Worm (Caenorhabditis elegans) whole organism, young adult: ENCODE measurements around the gene pdk-1.
A peak's percentile ranks its signal among the peaks of the same experiment; 100 is the strongest.

Experiments used
- B0261.1 ChIP-seq: sonication (generic microtip); optimal IDR thresholded peaks from 2 replicates; lab custom pipeline; 2016; ENCODE audit warnings: mild to moderate bottlenecking, missing genetic modification characterization, moderate library complexity, missing compliant biosample characterization
- D2030.7 ChIP-seq: fragments of 200-800 bp; sonication (Bioruptor generic); IDR thresholded peaks from 2 replicates; pipeline ENCODE4 v1.3.6; 2022; ENCODE audit warnings: missing genetic modification reagents, missing genetic modification characterization, missing compliant biosample characterization
- F52B5.7 ChIP-seq: sonication (generic microtip); optimal IDR thresholded peaks from 2 replicates; lab custom pipeline; 2016; ENCODE audit warnings: mild to moderate bottlenecking, missing genetic modification characterization, missing compliant biosample characterization
- F57A8.1 ChIP-seq: fragments of 200-800 bp; sonication (Bioruptor generic); optimal IDR thresholded peaks from 2 replicates; lab custom pipeline; 2018; ENCODE audit warnings: mild to moderate bottlenecking, missing genetic modification characterization, moderate library complexity, missing compliant biosample characterization
- T07F8.4 ChIP-seq: sonication (generic microtip); optimal IDR thresholded peaks from 2 replicates; lab custom pipeline; 2016; ENCODE audit warnings: mild to moderate bottlenecking, missing genetic modification characterization, moderate library complexity, missing compliant biosample characterization
- T26A5.8 ChIP-seq: sonication (generic microtip); optimal IDR thresholded peaks from 2 replicates; lab custom pipeline; 2016; ENCODE audit warnings: missing genetic modification characterization, missing compliant biosample characterization
- Y53F4B.3 ChIP-seq: fragments of 200-800 bp; sonication (Bioruptor generic); IDR thresholded peaks from 2 replicates; pipeline ENCODE4 v1.3.6; 2022; ENCODE audit warnings: missing genetic modification reagents, missing genetic modification characterization, missing compliant biosample characterization
- Y53G8AR.9 ChIP-seq: fragments of 200-800 bp; sonication (Bioruptor generic); conservative IDR thresholded peaks from 2 replicates; pipeline ENCODE4 v1.3.6; 2022; ENCODE audit warnings: missing genetic modification reagents, missing genetic modification characterization, missing compliant biosample characterization
- Y56A3A.18 ChIP-seq: fragments of 200-800 bp; sonication (Bioruptor generic); IDR thresholded peaks from 2 replicates; pipeline ENCODE4 v1.3.6; 2022; ENCODE audit warnings: missing genetic modification reagents, missing genetic modification characterization, missing compliant biosample characterization
- Y67H2A.10 ChIP-seq: fragments of 200-800 bp; sonication (Bioruptor generic); conservative IDR thresholded peaks from 2 replicates; pipeline ENCODE4 v1.3.6; 2022; ENCODE audit warnings: missing genetic modification reagents, missing genetic modification characterization, missing compliant biosample characterization
- Y79H2A.3 ChIP-seq: fragments of 200-800 bp; sonication (Bioruptor generic); conservative IDR thresholded peaks from 2 replicates; pipeline ENCODE4 v1.3.6; 2022; ENCODE audit warnings: missing genetic modification reagents, missing genetic modification characterization, missing compliant biosample characterization
- ZK185.1 ChIP-seq: sonication (generic microtip); optimal IDR thresholded peaks from 2 replicates; lab custom pipeline; 2016; ENCODE audit warnings: mild to moderate bottlenecking, missing genetic modification characterization, missing compliant biosample characterization; ENCODE audit not compliant: poor library complexity, severe bottlenecking
- akir-1 ChIP-seq: fragments of 200-800 bp; sonication (Bioruptor generic); optimal IDR thresholded peaks from 2 replicates; lab custom pipeline; 2018; ENCODE audit warnings: mild to moderate bottlenecking, missing genetic modification characterization, moderate library complexity, missing compliant biosample characterization
- ama-1 ChIP-seq, 3 experiments: fragments of 150-350 bp in 1 of 3; sonication (generic microtip) in 2 of 3; optimal IDR thresholded peaks; 2 replicates each; lab custom pipeline; 2014 to 2018; ENCODE audit warnings: missing biosample characterization in 2 of 3, missing genetic modification characterization in 2 of 3, missing genetic modification reagents in 2 of 3
- aptf-3 ChIP-seq: fragments of 200-800 bp; sonication (Bioruptor generic); IDR thresholded peaks from 2 replicates; pipeline ENCODE4 v1.3.6; 2022; ENCODE audit warnings: missing genetic modification characterization, missing compliant biosample characterization
- athp-1 ChIP-seq: sonication (generic microtip); optimal IDR thresholded peaks from 2 replicates; lab custom pipeline; 2017; ENCODE audit warnings: mild to moderate bottlenecking, missing genetic modification characterization, missing compliant biosample characterization
- ceh-58 ChIP-seq: fragments of 200-800 bp; sonication (Bioruptor generic); IDR thresholded peaks from 2 replicates; pipeline ENCODE4 v1.3.6; 2022; ENCODE audit warnings: missing genetic modification characterization, missing compliant biosample characterization
- ceh-79 ChIP-seq: sonication (generic microtip); optimal IDR thresholded peaks from 2 replicates; lab custom pipeline; 2017; ENCODE audit warnings: mild to moderate bottlenecking, missing genetic modification characterization, missing compliant biosample characterization
- dpff-1 ChIP-seq: sonication (generic microtip); optimal IDR thresholded peaks from 2 replicates; lab custom pipeline; 2017; ENCODE audit warnings: mild to moderate bottlenecking, missing genetic modification characterization, missing compliant biosample characterization
- gei-17 ChIP-seq: fragments of 200-800 bp; sonication (Bioruptor generic); optimal IDR thresholded peaks from 2 replicates; lab custom pipeline; 2018; ENCODE audit warnings: mild to moderate bottlenecking, missing genetic modification characterization, missing compliant biosample characterization
- hlh-26 ChIP-seq: fragments of 200-800 bp; sonication (Bioruptor generic); conservative IDR thresholded peaks from 2 replicates; pipeline ENCODE4 v1.3.6; 2022; ENCODE audit warnings: missing genetic modification reagents, missing genetic modification characterization, missing compliant biosample characterization
- hmg-20 ChIP-seq: fragments of 200-800 bp; sonication (Bioruptor generic); IDR thresholded peaks from 2 replicates; pipeline ENCODE4 v1.3.6; 2022; ENCODE audit warnings: missing genetic modification reagents, missing genetic modification characterization, missing compliant biosample characterization
- hsf-1 ChIP-seq: fragments of 200-800 bp; sonication (Bioruptor generic); IDR thresholded peaks from 2 replicates; pipeline ENCODE4 v1.3.6; 2022; ENCODE audit warnings: missing genetic modification reagents, missing genetic modification characterization, missing compliant biosample characterization
- lin-26 ChIP-seq: fragments of 200-800 bp; sonication (Bioruptor generic); IDR thresholded peaks from 2 replicates; pipeline ENCODE4 v1.3.6; 2022; ENCODE audit warnings: missing genetic modification reagents, missing genetic modification characterization, missing compliant biosample characterization
- lin-40 ChIP-seq: sonication (generic microtip); optimal IDR thresholded peaks from 2 replicates; lab custom pipeline; 2016; ENCODE audit warnings: missing genetic modification characterization, mild to moderate bottlenecking, missing compliant biosample characterization, missing genotype, missing genetic modification reagents
- lin-54 ChIP-seq: fragments of 200-800 bp; sonication (Bioruptor generic); optimal IDR thresholded peaks from 2 replicates; lab custom pipeline; 2018; ENCODE audit warnings: mild to moderate bottlenecking, missing genetic modification characterization, missing compliant biosample characterization
- lir-1 ChIP-seq: fragments of 200-800 bp; sonication (Bioruptor generic); conservative IDR thresholded peaks from 2 replicates; pipeline ENCODE4 v1.3.6; 2022; ENCODE audit warnings: missing genetic modification reagents, missing genetic modification characterization, missing compliant biosample characterization
- lsl-1 ChIP-seq: fragments of 200-800 bp; sonication (Bioruptor generic); optimal IDR thresholded peaks from 2 replicates; lab custom pipeline; 2018; ENCODE audit warnings: mild to moderate bottlenecking, missing genetic modification characterization, moderate library complexity, missing compliant biosample characterization
- madf-10 ChIP-seq: sonication (generic microtip); optimal IDR thresholded peaks from 2 replicates; lab custom pipeline; 2016; ENCODE audit warnings: mild to moderate bottlenecking, missing genetic modification characterization, missing compliant biosample characterization
- madf-6 ChIP-seq: fragments of 200-800 bp; sonication (Bioruptor generic); IDR thresholded peaks from 2 replicates; pipeline ENCODE4 v1.3.6; 2022; ENCODE audit warnings: missing genetic modification reagents, missing genetic modification characterization, missing compliant biosample characterization
- mcd-1 ChIP-seq: fragments of 200-800 bp; sonication (Bioruptor generic); IDR thresholded peaks from 2 replicates; pipeline ENCODE4 v1.3.6; 2022; ENCODE audit warnings: missing genetic modification reagents, missing genetic modification characterization, missing compliant biosample characterization
- mel-28 ChIP-seq: sonication (generic microtip); optimal IDR thresholded peaks from 2 replicates; lab custom pipeline; 2016; ENCODE audit warnings: borderline replicate concordance, mild to moderate bottlenecking, missing genetic modification characterization, missing compliant biosample characterization
- nhr-27 ChIP-seq: fragments of 200-800 bp; sonication (Bioruptor generic); optimal IDR thresholded peaks from 2 replicates; lab custom pipeline; 2018; ENCODE audit warnings: mild to moderate bottlenecking, missing genetic modification characterization, moderate library complexity, missing compliant biosample characterization
- nhr-80 ChIP-seq: sonication (generic microtip); optimal IDR thresholded peaks from 2 replicates; lab custom pipeline; 2016; ENCODE audit warnings: missing genetic modification characterization, missing compliant biosample characterization
- nhr-90 ChIP-seq: sonication (generic microtip); optimal IDR thresholded peaks from 2 replicates; lab custom pipeline; 2016; ENCODE audit warnings: missing genotype, mild to moderate bottlenecking, missing genetic modification characterization, missing compliant biosample characterization
- pha-4 ChIP-seq: fragments of 150-350 bp; sonication (generic microtip); optimal IDR thresholded peaks from 2 replicates; lab custom pipeline; 2014; ENCODE audit warnings: missing biosample characterization, missing genetic modification reagents, missing genetic modification characterization
- rcor-1 ChIP-seq: fragments of 200-800 bp; sonication (Bioruptor generic); IDR thresholded peaks from 2 replicates; pipeline ENCODE4 v1.3.6; 2022; ENCODE audit warnings: missing genetic modification reagents, missing genetic modification characterization, missing compliant biosample characterization
- rpc-1 ChIP-seq, 2 experiments: fragments of 150-350 bp in 1 of 2; sonication (generic microtip) in 1 of 2; optimal IDR thresholded peaks; 2 replicates each; lab custom pipeline; 2014 to 2018; ENCODE audit warnings: missing biosample characterization in 1 of 2, missing genetic modification characterization in 1 of 2, missing genetic modification reagents in 1 of 2, missing genotype in 1 of 2
- sdz-38 ChIP-seq: sonication (generic microtip); optimal IDR thresholded peaks from 2 replicates; lab custom pipeline; 2016; ENCODE audit warnings: missing genotype, missing genetic modification characterization, missing compliant biosample characterization
- snpc-3.4 ChIP-seq: sonication (generic microtip); optimal IDR thresholded peaks from 2 replicates; lab custom pipeline; 2017; ENCODE audit warnings: missing genetic modification characterization, mild to moderate bottlenecking, missing compliant biosample characterization, antibody characterized with exemption, moderate library complexity, missing genotype, missing genetic modification reagents
- tlf-1 ChIP-seq: fragments of 200-800 bp; sonication (Bioruptor generic); optimal IDR thresholded peaks from 2 replicates; lab custom pipeline; 2018; ENCODE audit warnings: mild to moderate bottlenecking, missing genetic modification characterization, missing compliant biosample characterization
- xnd-1 ChIP-seq: sonication (generic microtip); optimal IDR thresholded peaks from 2 replicates; lab custom pipeline; 2016; ENCODE audit warnings: missing genotype, missing genetic modification reagents, missing genetic modification characterization, missing compliant biosample characterization
- zim-3 ChIP-seq: sonication (generic microtip); optimal IDR thresholded peaks from 2 replicates; lab custom pipeline; 2017; ENCODE audit warnings: mild to moderate bottlenecking, missing genetic modification characterization, moderate library complexity, missing compliant biosample characterization
- ztf-22 ChIP-seq: fragments of 200-800 bp; sonication (Bioruptor generic); optimal IDR thresholded peaks from 2 replicates; lab custom pipeline; 2018; ENCODE audit warnings: mild to moderate bottlenecking, missing genetic modification characterization, moderate library complexity, missing compliant biosample characterization
- ztf-28 ChIP-seq: fragments of 200-800 bp; sonication (Bioruptor generic); IDR thresholded peaks from 2 replicates; pipeline ENCODE4 v1.3.6; 2022; ENCODE audit warnings: missing genetic modification reagents, missing genetic modification characterization, missing compliant biosample characterization

pdk-1 gene

ce11 chrX:1309446-1309845, 11.7 kb upstream of the pdk-1 start:
- no peak for TF ChIP-seq hlh-26 (GFP tag; lab: Robert Waterston, UW)
- TF ChIP-seq mel-28 (tag; lab: Kevin White, UChicago), result no peak
- no peak for TF ChIP-seq D2030.7 (GFP tag; lab: Robert Waterston, UW)
- TF ChIP-seq lsl-1, result no peak
- TF ChIP-seq hsf-1 (GFP tag; lab: Robert Waterston, UW), result no peak
- no peak for TF ChIP-seq F57A8.1 (GFP tag; lab: Kevin White, UChicago)
- no peak for TF ChIP-seq athp-1 (tag; lab: Kevin White, UChicago)
- TF ChIP-seq gei-17, result no peak
- no peak for TF ChIP-seq nhr-80
- no peak for TF ChIP-seq hmg-20 (GFP tag; lab: Robert Waterston, UW)
- no peak for TF ChIP-seq T26A5.8
- TF ChIP-seq nhr-27 (tag; lab: Kevin White, UChicago), result no peak
- TF ChIP-seq lin-54, result no peak

DNA sequence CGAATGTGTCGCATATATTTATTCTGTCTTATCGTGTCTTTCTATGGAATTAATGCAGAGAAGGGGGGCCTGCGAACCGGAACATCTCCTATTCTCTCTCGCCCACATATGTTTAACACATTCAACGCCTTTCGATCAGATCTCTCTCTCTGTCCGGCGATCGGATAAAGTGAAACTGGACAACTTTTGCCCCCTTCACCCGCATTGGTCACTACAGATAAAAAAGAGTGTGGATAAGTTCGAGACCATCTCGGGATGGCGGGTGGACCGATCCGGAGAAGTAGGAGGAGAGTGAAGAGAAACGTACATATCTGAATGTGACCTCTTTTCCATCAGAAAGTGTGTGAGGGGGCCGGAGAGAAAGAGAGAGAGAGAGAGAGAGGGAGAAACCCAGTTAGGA, 10.1 kb upstream of the pdk-1 start, which contains the start of gene H42K12.3:
H42K12.3 (plus strand) TSS at position 308 of the 400 bp plus-strand sequence.
- no peak for TF ChIP-seq lir-1
- TF ChIP-seq Y56A3A.18, result no peak
- TF ChIP-seq tlf-1 (GFP tag; lab: Kevin White, UChicago), result no peak
- TF ChIP-seq sdz-38 (tag; lab: Kevin White, UChicago), result no peak
- no peak for TF ChIP-seq akir-1 (GFP tag; lab: Kevin White, UChicago)

- TF ChIP-seq rpc-1 (optimal IDR thresholded peaks at IDR 0.05; lab: Kevin White, UChicago) (no peak), rpc-1 (tag; optimal IDR thresholded peaks at IDR 0.05; lab: Kevin White, UChicago) (no peak), ama-1 (optimal IDR thresholded peaks at IDR 0.05; lab: Kevin White, UChicago) (no peak), ama-1 (GFP tag; optimal IDR thresholded peaks at IDR 0.05; lab: Kevin White, UChicago) (no peak), madf-6 (no peak), lin-26 (no peak), lin-40 (tag; lab: Kevin White, UChicago) (no peak)
- TF ChIP-seq, all 124 proteins: peak for 0
Observed at ce11 chrX:1311577-1311976, 9.6 kb upstream of the pdk-1 start.

- TF ChIP-seq ztf-28, result no peak
- TF ChIP-seq lin-40 (tag; lab: Kevin White, UChicago), result peak; percentile 46
- no peak for TF ChIP-seq nhr-27 (tag; lab: Kevin White, UChicago)
- TF ChIP-seq madf-10, result peak; percentile 10
- TF ChIP-seq B0261.1 (tag; lab: Kevin White, UChicago), result no peak
- no peak for TF ChIP-seq Y53F4B.3
- TF ChIP-seq Y53G8AR.9 (GFP tag; lab: Robert Waterston, UW), result no peak
- TF ChIP-seq zim-3 (tag; lab: Kevin White, UChicago), result no peak
- no peak for TF ChIP-seq ceh-79
- TF ChIP-seq F52B5.7 (tag; lab: Kevin White, UChicago), result no peak
- no peak for TF ChIP-seq Y79H2A.3 (GFP tag; lab: Robert Waterston, UW)
- no peak for TF ChIP-seq Y67H2A.10 (GFP tag; lab: Robert Waterston, UW)
- TF ChIP-seq sdz-38 (tag; lab: Kevin White, UChicago), result no peak
- TF ChIP-seq snpc-3.4, result no peak
- TF ChIP-seq rcor-1 (GFP tag; lab: Robert Waterston, UW), result 0 out of 2 replicates have a peak, but pooled peaks have one; percentile 38
- TF ChIP-seq nhr-90 (tag; lab: Kevin White, UChicago), result peak; percentile 45
- TF ChIP-seq T07F8.4, result no peak
- peak; percentile 10 for TF ChIP-seq ztf-22 (GFP tag; lab: Kevin White, UChicago)
- no peak for TF ChIP-seq lsl-1
- TF ChIP-seq dpff-1 (tag; lab: Kevin White, UChicago), result no peak
- no peak for TF ChIP-seq pha-4 (tag; lab: Kevin White, UChicago)
- peak; percentile 60 for TF ChIP-seq mcd-1 (GFP tag; lab: Robert Waterston, UW)
- TF ChIP-seq ceh-58, result no peak
- no peak for TF ChIP-seq aptf-3
- TF ChIP-seq ZK185.1 (tag; lab: Kevin White, UChicago), result no peak
- no peak for TF ChIP-seq xnd-1
Observed at ce11 chrX:1319708-1320107, 1.4 kb upstream of the pdk-1 start.
